Worm (Caenorhabditis elegans): ENCODE measurements around the gene sdha-1.
"Not testable (repeated sequence)": the region's sequence is repeated elsewhere in the genome, so short reads cannot be mapped to it uniquely, and the experiment has no call there.

Gene sdha-1

ce11 chrX:8581447-8581846 is 35.6 kb upstream of the sdha-1 start, which contains the start of gene F18E9.8:
Gene F18E9.8 (minus strand): TSS chrX:8581547.
- TF ChIP-seq egl-27 (tag; optimal IDR thresholded peaks at IDR 0.05) (no peak), lin-35 (GFP tag; optimal IDR thresholded peaks at IDR 0.05) (no peak), zag-1 (tag; optimal IDR thresholded peaks at IDR 0.05) (no peak), snpc-4 (tag; optimal IDR thresholded peaks at IDR 0.05) (no peak), ceh-90 (tag; optimal IDR thresholded peaks at IDR 0.05) (no peak), isw-1 (GFP tag; IDR thresholded peaks at IDR 0.05) (no peak), ceh-82 (tag; optimal IDR thresholded peaks at IDR 0.05) (no peak), tlp-1 (tag; optimal IDR thresholded peaks at IDR 0.05) (no peak), unc-30 (tag; optimal IDR thresholded peaks at IDR 0.05) (no peak), nhr-77 (tag; optimal IDR thresholded peaks at IDR 0.05) (no peak), ceh-8 (GFP tag; optimal IDR thresholded peaks at IDR 0.05) (no peak), lin-14 (GFP tag; optimal IDR thresholded peaks at IDR 0.05) (no peak), dsc-1 (tag; optimal IDR thresholded peaks at IDR 0.05) (no peak), fkh-8 (tag; optimal IDR thresholded peaks at IDR 0.05) (no peak), lin-13 (GFP tag; optimal IDR thresholded peaks at IDR 0.05) (no peak), hpl-2 (GFP tag; optimal IDR thresholded peaks at IDR 0.05) (no peak)

DNA sequence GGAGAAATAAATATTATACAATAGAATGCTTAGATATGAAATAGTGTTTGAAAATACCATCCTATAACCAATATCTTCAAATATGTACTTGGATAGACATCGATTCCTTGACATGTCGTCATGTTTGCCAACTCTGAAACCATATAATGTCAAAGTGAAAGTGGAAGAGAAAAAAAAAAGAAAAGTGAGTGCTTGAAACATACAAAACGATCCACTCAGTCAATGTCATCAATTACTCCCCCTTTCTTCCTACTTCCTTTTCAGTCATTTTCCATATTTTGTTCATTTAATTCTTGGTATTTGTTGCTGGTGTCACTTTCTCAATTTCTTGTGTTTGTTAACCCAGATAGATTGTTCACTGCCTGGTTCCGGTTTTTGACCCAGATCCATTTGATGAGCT is 34.4 kb upstream of the sdha-1 start, which contains the start of gene F18E9.4:
Gene F18E9.4 (plus strand): TSS at position 301 of the 400 bp plus-strand sequence.
- TF ChIP-seq elt-2 (tag; optimal IDR thresholded peaks at IDR 0.05) (no peak), Y116A8C.19 (tag; optimal IDR thresholded peaks at IDR 0.05; ENCODE audit: borderline replicate concordance) (no peak), fkh-4 (tag; optimal IDR thresholded peaks at IDR 0.05; ENCODE audit: borderline replicate concordance) (no peak), aly-2 (tag; optimal IDR thresholded peaks at IDR 0.05) (no peak), nhr-19 (GFP tag; conservative IDR thresholded peaks at IDR 0.05) (no peak), unc-98 (GFP tag; IDR thresholded peaks at IDR 0.05) (no peak), unc-130 (tag; optimal IDR thresholded peaks at IDR 0.05) (no peak), hpl-2 (GFP tag; optimal IDR thresholded peaks at IDR 0.05) (no peak), zag-1 (tag; optimal IDR thresholded peaks at IDR 0.05) (no peak), elt-3 (tag; optimal IDR thresholded peaks at IDR 0.05) (no peak), C16A3.4 (tag; optimal IDR thresholded peaks at IDR 0.05) (no peak), unc-30 (tag; optimal IDR thresholded peaks at IDR 0.05) (no peak), efl-1 (optimal IDR thresholded peaks at IDR 0.05) (no peak), efl-1 (GFP tag; optimal IDR thresholded peaks at IDR 0.05 in 1 of 2) (no peak)

- TF ChIP-seq efl-1 (optimal IDR thresholded peaks at IDR 0.05), result not testable (repeated sequence)
- peak in 1 of 2 experiments; percentile 5 for TF ChIP-seq efl-1 (GFP tag; optimal IDR thresholded peaks at IDR 0.05 in 1 of 2)
These were observed 32.0 kb upstream of the sdha-1 start for ce11 chrX:8577824-8578223.

ce11 chrX:8570997-8571517 is 25.2 kb upstream of the sdha-1 start, which contains the start of gene jmjd-3.1:
Gene jmjd-3.1 (plus strand): TSS chrX:8571047.
- TF ChIP-seq nhr-47 (tag; optimal IDR thresholded peaks at IDR 0.05) (peak; percentile 38), fkh-8 (tag; optimal IDR thresholded peaks at IDR 0.05) (peak; percentile 7), dsc-1 (tag; optimal IDR thresholded peaks at IDR 0.05) (peak; percentile 89), lsy-2 (tag; optimal IDR thresholded peaks at IDR 0.05) (no peak), tbx-2 (tag; optimal IDR thresholded peaks at IDR 0.05) (no peak), F16B12.6 (tag; optimal IDR thresholded peaks at IDR 0.05) (no peak), ztf-11 (tag; optimal IDR thresholded peaks at IDR 0.05) (no peak), isw-1 (GFP tag; IDR thresholded peaks at IDR 0.05) (no peak), egl-13 (tag; optimal IDR thresholded peaks at IDR 0.05) (no peak), nhr-71 (tag; optimal IDR thresholded peaks at IDR 0.05) (peak; percentile 16), sox-4 (tag; optimal IDR thresholded peaks at IDR 0.05) (peak; percentile 6), C16A3.4 (tag; optimal IDR thresholded peaks at IDR 0.05) (no peak), fkh-4 (tag; optimal IDR thresholded peaks at IDR 0.05; ENCODE audit: borderline replicate concordance) (no peak), nhr-76 (tag; optimal IDR thresholded peaks at IDR 0.05) (no peak), egl-27 (tag; optimal IDR thresholded peaks at IDR 0.05) (no peak), efl-1 (optimal IDR thresholded peaks at IDR 0.05) (no peak), efl-1 (GFP tag; optimal IDR thresholded peaks at IDR 0.05 in 1 of 2) (no peak), swsn-7 (tag; optimal IDR thresholded peaks at IDR 0.05) (no peak)
